Fruit fly (Drosophila melanogaster) Kc167 (cell line): ENCODE measurements around the gene ctrip.

Experiments used
- Myc ChIP-seq: fragments of >200 bp; optimal IDR thresholded peaks from 2 replicates; lab custom pipeline; 2017; ENCODE audit warnings: missing external identifiers
- Sin3A ChIP-seq: fragments of >200 bp; optimal IDR thresholded peaks from 2 replicates; lab custom pipeline; 2018; ENCODE audit warnings: missing external identifiers
- h ChIP-seq: fragments of >200 bp; optimal IDR thresholded peaks from 3 replicates; lab custom pipeline; 2018; ENCODE audit warnings: missing external identifiers
- insv ChIP-seq: fragments of >200 bp; optimal IDR thresholded peaks from 3 replicates; lab custom pipeline; 2018; ENCODE audit warnings: missing external identifiers
- psq ChIP-seq: fragments of >200 bp; optimal IDR thresholded peaks from 2 replicates; lab custom pipeline; 2017; ENCODE audit warnings: missing external identifiers
- ttk ChIP-seq: sonication (Bioruptor generic); optimal IDR thresholded peaks from 2 replicates; lab custom pipeline; 2017; ENCODE audit warnings: missing external identifiers

ctrip gene

dm6 chr3R:4774953-4775352 lies 36.9 kb downstream of the ctrip start, which contains the start of gene CG44088:
TSS of gene CG44088 (minus strand) at chr3R:4775053.
- TF ChIP-seq Sin3A (lab: Kevin White, UChicago) (no peak), psq (lab: Kevin White, UChicago) (no peak), h (lab: Kevin White, UChicago) (no peak), insv (lab: Kevin White, UChicago) (no peak), Myc (lab: Kevin White, UChicago) (no peak), ttk (lab: Kevin White, UChicago) (no peak)

dm6 chr3R:4773097-4773496 lies 38.8 kb downstream of the ctrip start, which contains the start of gene CG44098:
TSS of gene CG44098 (minus strand) at chr3R:4773197.
- TF ChIP-seq Myc (lab: Kevin White, UChicago) (no peak), Sin3A (lab: Kevin White, UChicago) (no peak), ttk (lab: Kevin White, UChicago) (no peak), h (lab: Kevin White, UChicago) (no peak), psq (lab: Kevin White, UChicago) (no peak), insv (lab: Kevin White, UChicago) (no peak)

dm6 chr3R:4771319-4771718 lies 40.6 kb downstream of the ctrip start:
- no peak for TF ChIP-seq insv (lab: Kevin White, UChicago)
- TF ChIP-seq psq (lab: Kevin White, UChicago) = no peak
- no peak for TF ChIP-seq h (lab: Kevin White, UChicago)
- no peak for TF ChIP-seq Myc (lab: Kevin White, UChicago)
- no peak for TF ChIP-seq Sin3A (lab: Kevin White, UChicago)
- no peak for TF ChIP-seq ttk (lab: Kevin White, UChicago)

dm6 chr3R:4768711-4769239 lies 43.1 kb downstream of the ctrip start:
- TF ChIP-seq psq (lab: Kevin White, UChicago) (no peak), h (lab: Kevin White, UChicago) (no peak), insv (lab: Kevin White, UChicago) (no peak), ttk (lab: Kevin White, UChicago) (no peak)

- TF ChIP-seq Sin3A (lab: Kevin White, UChicago) (no peak), insv (lab: Kevin White, UChicago) (no peak), Myc (lab: Kevin White, UChicago) (no peak), h (lab: Kevin White, UChicago) (no peak), ttk (lab: Kevin White, UChicago) (no peak), psq (lab: Kevin White, UChicago) (no peak)
Observed at dm6 chr3R:4761372-4761771, 50.5 kb downstream of the ctrip start.

- TF ChIP-seq insv (lab: Kevin White, UChicago) (no peak), psq (lab: Kevin White, UChicago) (no peak)
Observed at dm6 chr3R:4749735-4750134, 62.2 kb downstream of the ctrip start, which contains the start of gene atms. TSS of gene atms (plus strand) at chr3R:4750035.

- no peak for TF ChIP-seq h (lab: Kevin White, UChicago)
- TF ChIP-seq insv (lab: Kevin White, UChicago) = no peak
Observed at dm6 chr3R:4748888-4749717, 62.8 kb downstream of the ctrip start, which contains the start of gene tacc. TSS of gene tacc (minus strand) at chr3R:4749056.

dm6 chr3R:4747292-4747691 lies 64.6 kb downstream of the ctrip start:
- TF ChIP-seq Myc (lab: Kevin White, UChicago) (no peak), h (lab: Kevin White, UChicago) (no peak), ttk (lab: Kevin White, UChicago) (no peak), insv (lab: Kevin White, UChicago) (no peak), Sin3A (lab: Kevin White, UChicago) (no peak), psq (lab: Kevin White, UChicago) (no peak)

dm6 chr3R:4746189-4746771 lies 65.6 kb downstream of the ctrip start:
- TF ChIP-seq Sin3A (lab: Kevin White, UChicago) = no peak
- no peak for TF ChIP-seq ttk (lab: Kevin White, UChicago)
- no peak for TF ChIP-seq Myc (lab: Kevin White, UChicago)
- TF ChIP-seq psq (lab: Kevin White, UChicago) = no peak
- TF ChIP-seq insv (lab: Kevin White, UChicago) = no peak
- TF ChIP-seq h (lab: Kevin White, UChicago) = no peak

dm6 chr3R:4745544-4745943 lies 66.4 kb downstream of the ctrip start:
- TF ChIP-seq h (lab: Kevin White, UChicago) (no peak), Sin3A (lab: Kevin White, UChicago) (no peak), psq (lab: Kevin White, UChicago) (no peak), insv (lab: Kevin White, UChicago) (no peak), ttk (lab: Kevin White, UChicago) (no peak)
